Worm (Caenorhabditis elegans) whole organism, L2 larva: ENCODE data around the gene C03C10.2.

Source experiments
- C34F6.9 ChIP-seq: fragments of 150-350 bp; optimal IDR thresholded peaks from 2 replicates; lab custom pipeline; 2014; ENCODE audit warnings: missing biosample characterization, missing genetic modification characterization
- R02D3.7 ChIP-seq: fragments of 150-350 bp; optimal IDR thresholded peaks from 2 replicates; lab custom pipeline; 2014; ENCODE audit warnings: missing biosample characterization, missing genetic modification characterization
- ama-1 ChIP-seq: fragments of 150-350 bp; optimal IDR thresholded peaks from 2 replicates; lab custom pipeline; 2018; ENCODE audit warnings: inconsistent platforms
- blmp-1 ChIP-seq: sonication (generic microtip); optimal IDR thresholded peaks from 2 replicates; lab custom pipeline; 2017; ENCODE audit warnings: missing genetic modification characterization, mild to moderate bottlenecking, missing compliant biosample characterization, antibody characterized with exemption, moderate library complexity; ENCODE audit not compliant: insufficient read depth
- ceh-82 ChIP-seq: fragments of 150-350 bp; optimal IDR thresholded peaks from 2 replicates; lab custom pipeline; 2014; ENCODE audit warnings: missing biosample characterization, missing genetic modification characterization
- crh-2 ChIP-seq: sonication (generic microtip); optimal IDR thresholded peaks from 2 replicates; lab custom pipeline; 2017; ENCODE audit warnings: missing biosample characterization, missing genetic modification characterization
- egl-27 ChIP-seq: sonication (generic microtip); optimal IDR thresholded peaks from 3 replicates; lab custom pipeline; 2017; ENCODE audit warnings: missing biosample characterization, missing genetic modification reagents, missing genetic modification characterization
- elt-1 ChIP-seq: fragments of 150-350 bp; optimal IDR thresholded peaks from 2 replicates; lab custom pipeline; 2014; ENCODE audit warnings: missing biosample characterization, missing genetic modification characterization
- elt-3 ChIP-seq: sonication (generic microtip); optimal IDR thresholded peaks from 2 replicates; lab custom pipeline; 2017; ENCODE audit warnings: missing biosample characterization, missing genetic modification characterization
- nhr-6 ChIP-seq: fragments of 150-350 bp; optimal IDR thresholded peaks from 2 replicates; lab custom pipeline; 2014; ENCODE audit warnings: missing biosample characterization, missing genetic modification characterization
- nhr-77 ChIP-seq: fragments of 150-350 bp; optimal IDR thresholded peaks from 2 replicates; lab custom pipeline; 2014; ENCODE audit warnings: missing biosample characterization, missing genetic modification characterization
- unc-39 ChIP-seq: fragments of 150-350 bp; optimal IDR thresholded peaks from 2 replicates; lab custom pipeline; 2014; ENCODE audit warnings: missing biosample characterization, missing genetic modification characterization

DNA sequence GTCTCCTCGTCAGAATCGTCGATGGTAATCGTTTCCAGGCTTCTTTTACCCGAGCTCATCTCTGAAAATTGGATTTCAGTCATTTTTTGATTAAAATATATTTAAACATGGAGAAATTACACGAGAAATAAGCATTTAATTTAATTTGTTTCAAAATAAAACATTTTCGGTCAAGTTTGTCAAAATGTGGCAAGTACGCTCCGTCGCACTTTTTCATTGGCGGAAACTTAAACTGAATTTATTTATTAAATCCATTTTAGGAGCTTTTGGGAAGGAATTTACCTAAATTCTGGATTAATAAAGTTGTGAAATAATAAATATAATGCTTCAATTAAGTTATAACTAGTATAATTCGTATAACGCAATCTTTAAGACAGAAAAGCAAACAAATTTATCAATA lies 33.0 kb upstream of the C03C10.2 start, which contains the start of gene rcq-5:
- TF ChIP-seq ceh-82 (tag; lab: Kevin White, UChicago) (no peak), elt-3 (tag; lab: Kevin White, UChicago) (no peak), elt-1 (tag; lab: Kevin White, UChicago) (no peak), nhr-77 (tag; lab: Kevin White, UChicago) (no peak), R02D3.7 (no peak), egl-27 (tag; lab: Kevin White, UChicago) (no peak), C34F6.9 (tag; lab: Kevin White, UChicago) (peak; percentile 42), blmp-1 (tag; lab: Kevin White, UChicago) (no peak), ama-1 (no peak), crh-2 (no peak), nhr-6 (tag; lab: Kevin White, UChicago) (no peak), unc-39 (no peak)
